Worm (Caenorhabditis elegans) whole organism, L3 larva: Measurements from ENCODE around the gene srg-48.

Experiments
- R02D3.7 ChIP-seq: fragments of 150-350 bp; optimal IDR thresholded peaks from 2 replicates; lab custom pipeline; 2014; ENCODE audit warnings: missing biosample characterization, missing genetic modification characterization
- ZK546.5 ChIP-seq: sonication (generic microtip); optimal IDR thresholded peaks from 2 replicates; lab custom pipeline; 2017; ENCODE audit warnings: missing biosample characterization, missing genetic modification characterization
- aly-2 ChIP-seq: fragments of 150-350 bp; optimal IDR thresholded peaks from 2 replicates; lab custom pipeline; 2014; ENCODE audit warnings: missing biosample characterization, missing genetic modification characterization
- ama-1 ChIP-seq: fragments of 150-350 bp; optimal IDR thresholded peaks from 2 replicates; lab custom pipeline; 2018
- ceh-16 ChIP-seq: sonication (generic microtip); optimal IDR thresholded peaks from 2 replicates; lab custom pipeline; 2017; ENCODE audit warnings: missing biosample characterization, missing genetic modification characterization
- ceh-28 ChIP-seq: fragments of 150-350 bp; optimal IDR thresholded peaks from 2 replicates; lab custom pipeline; 2014; ENCODE audit warnings: missing biosample characterization, missing genetic modification reagents, missing genetic modification characterization
- ceh-82 ChIP-seq: fragments of 150-350 bp; optimal IDR thresholded peaks from 2 replicates; lab custom pipeline; 2014; ENCODE audit warnings: missing biosample characterization, missing genetic modification characterization
- ceh-9 ChIP-seq: sonication (generic microtip); optimal IDR thresholded peaks from 2 replicates; lab custom pipeline; 2018; ENCODE audit warnings: missing biosample characterization, missing genetic modification characterization
- daf-12 ChIP-seq: fragments of 150-350 bp; optimal IDR thresholded peaks from 2 replicates; lab custom pipeline; 2014; ENCODE audit warnings: missing biosample characterization, missing genetic modification reagents, missing genetic modification characterization
- egl-27 ChIP-seq: sonication (generic microtip); optimal IDR thresholded peaks from 4 replicates; lab custom pipeline; 2017; ENCODE audit warnings: missing biosample characterization, missing genetic modification reagents, missing genetic modification characterization
- egl-5 ChIP-seq: fragments of 150-350 bp; optimal IDR thresholded peaks from 2 replicates; lab custom pipeline; 2017; ENCODE audit warnings: missing biosample characterization, missing genetic modification reagents, missing genetic modification characterization, inconsistent platforms
- elt-1 ChIP-seq: fragments of 150-350 bp; optimal IDR thresholded peaks from 2 replicates; lab custom pipeline; 2014; ENCODE audit warnings: missing biosample characterization, missing genetic modification characterization
- elt-2 ChIP-seq: sonication (generic microtip); optimal IDR thresholded peaks from 2 replicates; lab custom pipeline; 2016; ENCODE audit warnings: missing genetic modification reagents, mild to moderate bottlenecking, missing genetic modification characterization, missing compliant biosample characterization
- fkh-10 ChIP-seq: sonication (generic microtip); optimal IDR thresholded peaks from 2 replicates; lab custom pipeline; 2017; ENCODE audit warnings: missing biosample characterization, missing genetic modification reagents, missing genetic modification characterization
- fkh-2 ChIP-seq: fragments of 150-350 bp; optimal IDR thresholded peaks from 2 replicates; lab custom pipeline; 2014; ENCODE audit warnings: missing biosample characterization, missing genetic modification reagents, missing genetic modification characterization
- fos-1 ChIP-seq: fragments of 150-350 bp; optimal IDR thresholded peaks from 2 replicates; lab custom pipeline; 2014; ENCODE audit warnings: missing biosample characterization, missing genetic modification characterization
- hmg-11 ChIP-seq: sonication (generic microtip); optimal IDR thresholded peaks from 2 replicates; lab custom pipeline; 2016; ENCODE audit warnings: missing genetic modification characterization, missing compliant biosample characterization
- jun-1 ChIP-seq: fragments of 150-350 bp; optimal IDR thresholded peaks from 2 replicates; lab custom pipeline; 2014; ENCODE audit warnings: missing biosample characterization, missing genetic modification reagents, missing genetic modification characterization
- lin-15B ChIP-seq: fragments of 150-350 bp; optimal IDR thresholded peaks from 2 replicates; lab custom pipeline; 2014; ENCODE audit warnings: missing biosample characterization, missing genetic modification characterization
- lin-39 ChIP-seq: fragments of 150-350 bp; optimal IDR thresholded peaks from 2 replicates; lab custom pipeline; 2018; ENCODE audit warnings: missing biosample characterization, missing genetic modification reagents, missing genetic modification characterization
- lsy-12 ChIP-seq: sonication (generic microtip); optimal IDR thresholded peaks from 2 replicates; lab custom pipeline; 2016; ENCODE audit warnings: mild to moderate bottlenecking, missing genetic modification characterization, missing compliant biosample characterization
- mdl-1 ChIP-seq: fragments of 150-350 bp; optimal IDR thresholded peaks from 2 replicates; lab custom pipeline; 2014; ENCODE audit warnings: missing biosample characterization, missing genetic modification characterization
- mml-1 ChIP-seq: fragments of 150-350 bp; sonication (generic microtip); optimal IDR thresholded peaks from 3 replicates; lab custom pipeline; 2014; ENCODE audit warnings: missing biosample characterization, missing genetic modification characterization
- nfya-1 ChIP-seq: sonication (generic microtip); optimal IDR thresholded peaks from 2 replicates; lab custom pipeline; 2017; ENCODE audit warnings: missing genetic modification characterization, mild to moderate bottlenecking, missing compliant biosample characterization, antibody characterized with exemption, moderate library complexity; ENCODE audit not compliant: insufficient read depth
- nhr-11 ChIP-seq: fragments of 150-350 bp; optimal IDR thresholded peaks from 2 replicates; lab custom pipeline; 2014; ENCODE audit warnings: missing biosample characterization, missing genetic modification characterization
- nhr-23 ChIP-seq: fragments of 150-350 bp; optimal IDR thresholded peaks from 2 replicates; lab custom pipeline; 2014; ENCODE audit warnings: missing biosample characterization, missing genetic modification reagents, missing genetic modification characterization
- nhr-25 ChIP-seq: sonication (generic microtip); optimal IDR thresholded peaks from 2 replicates; lab custom pipeline; 2017; ENCODE audit warnings: missing biosample characterization, missing genetic modification characterization
- nhr-28 ChIP-seq: fragments of 150-350 bp; optimal IDR thresholded peaks from 2 replicates; lab custom pipeline; 2014; ENCODE audit warnings: missing biosample characterization, missing genetic modification characterization
- nhr-43 ChIP-seq: sonication (generic microtip); optimal IDR thresholded peaks from 2 replicates; lab custom pipeline; 2016; ENCODE audit warnings: mild to moderate bottlenecking, missing genetic modification characterization, missing compliant biosample characterization; ENCODE audit not compliant: poor library complexity, severe bottlenecking
- nhr-76 ChIP-seq: fragments of 150-350 bp; sonication (generic microtip); optimal IDR thresholded peaks from 5 replicates; lab custom pipeline; 2014; ENCODE audit warnings: missing biosample characterization, missing genetic modification characterization
- nhr-77 ChIP-seq: fragments of 150-350 bp; optimal IDR thresholded peaks from 2 replicates; lab custom pipeline; 2014; ENCODE audit warnings: missing biosample characterization, missing genetic modification characterization
- pha-4 ChIP-seq: fragments of 150-350 bp; optimal IDR thresholded peaks from 2 replicates; lab custom pipeline; 2014; ENCODE audit warnings: missing biosample characterization, missing genetic modification reagents, missing genetic modification characterization
- pqm-1 ChIP-seq: fragments of 150-350 bp; optimal IDR thresholded peaks from 2 replicates; lab custom pipeline; 2017; ENCODE audit warnings: missing biosample characterization, missing genetic modification characterization, inconsistent platforms
- sea-2 ChIP-seq: fragments of 150-350 bp; sonication (generic microtip); optimal IDR thresholded peaks from 4 replicates; lab custom pipeline; 2014; ENCODE audit warnings: missing biosample characterization, missing genetic modification reagents, missing genetic modification characterization
- snpc-4 ChIP-seq: fragments of 150-350 bp; optimal IDR thresholded peaks from 2 replicates; lab custom pipeline; 2014; ENCODE audit warnings: missing biosample characterization, missing genetic modification characterization
- tbx-2 ChIP-seq: sonication (generic microtip); optimal IDR thresholded peaks from 2 replicates; lab custom pipeline; 2016; ENCODE audit warnings: mild to moderate bottlenecking, missing genetic modification characterization, missing compliant biosample characterization
- unc-62 ChIP-seq: fragments of 150-350 bp; sonication (generic microtip); optimal IDR thresholded peaks from 4 replicates; lab custom pipeline; 2014; ENCODE audit warnings: missing biosample characterization, missing genetic modification reagents, missing genetic modification characterization
- zag-1 ChIP-seq: fragments of 150-350 bp; optimal IDR thresholded peaks from 2 replicates; lab custom pipeline; 2014; ENCODE audit warnings: missing biosample characterization, missing genetic modification characterization
- ztf-4 ChIP-seq: fragments of 150-350 bp; optimal IDR thresholded peaks from 2 replicates; lab custom pipeline; 2014; ENCODE audit warnings: missing biosample characterization, missing genetic modification characterization

srg-48 gene

ce11 chrIV:7099377-7099776 lies 27.2 kb downstream of the srg-48 start (continued):
- no peak for TF ChIP-seq tbx-2
- TF ChIP-seq ZK546.5 (tag; lab: Kevin White, UChicago), result no peak
- TF ChIP-seq, all 47 proteins: peak for 4

- peak; percentile 41 for TF ChIP-seq snpc-4 (tag; lab: Kevin White, UChicago)
- peak; percentile 34 for TF ChIP-seq elt-2 (tag; lab: Kevin White, UChicago)
- peak; percentile 36 for TF ChIP-seq nhr-43 (tag; lab: Kevin White, UChicago)
- TF ChIP-seq hmg-11 (tag; lab: Kevin White, UChicago), result no peak
- TF ChIP-seq ceh-16 (tag; lab: Kevin White, UChicago), result no peak
- TF ChIP-seq mdl-1 (tag; lab: Kevin White, UChicago), result no peak
- TF ChIP-seq R02D3.7 (tag; lab: Kevin White, UChicago), result peak; percentile 30
- peak; percentile 29 for TF ChIP-seq jun-1 (tag; lab: Kevin White, UChicago)
- no peak for TF ChIP-seq fos-1 (tag; lab: Kevin White, UChicago)
- peak; percentile 42 for TF ChIP-seq nhr-11 (tag; lab: Kevin White, UChicago)
- no peak for TF ChIP-seq fkh-10
- TF ChIP-seq lin-15B (tag; lab: Kevin White, UChicago), result peak; percentile 79
- peak; percentile 39 for TF ChIP-seq lsy-12 (tag; lab: Kevin White, UChicago)
- peak; percentile 55 for TF ChIP-seq nhr-23 (tag; lab: Kevin White, UChicago)
- no peak for TF ChIP-seq ceh-82
- TF ChIP-seq nhr-77, result peak; percentile 42
- TF ChIP-seq pha-4, result peak; percentile 92
- no peak for TF ChIP-seq fkh-2
- peak; percentile 35 for TF ChIP-seq nhr-25 (tag; lab: Kevin White, UChicago)
- peak; percentile 64 for TF ChIP-seq nfya-1
- no peak for TF ChIP-seq nhr-28 (tag; lab: Kevin White, UChicago)
- TF ChIP-seq tbx-2, result peak; percentile 56
- TF ChIP-seq daf-12 (tag; lab: Kevin White, UChicago), result no peak
- no peak for TF ChIP-seq egl-27
- TF ChIP-seq ceh-28 (tag; lab: Kevin White, UChicago), result peak; percentile 25
- no peak for TF ChIP-seq unc-62 (GFP tag; lab: Kevin White, UChicago)
- no peak for TF ChIP-seq mml-1 (tag; lab: Kevin White, UChicago)
Observed at ce11 chrIV:7103211-7103679, 31.0 kb downstream of the srg-48 start, which contains the start of the genes rde-8 and ZC477.3. Gene rde-8, minus strand, starts transcription at chrIV:7103261. Gene ZC477.3, plus strand, starts transcription at chrIV:7103492.

DNA sequence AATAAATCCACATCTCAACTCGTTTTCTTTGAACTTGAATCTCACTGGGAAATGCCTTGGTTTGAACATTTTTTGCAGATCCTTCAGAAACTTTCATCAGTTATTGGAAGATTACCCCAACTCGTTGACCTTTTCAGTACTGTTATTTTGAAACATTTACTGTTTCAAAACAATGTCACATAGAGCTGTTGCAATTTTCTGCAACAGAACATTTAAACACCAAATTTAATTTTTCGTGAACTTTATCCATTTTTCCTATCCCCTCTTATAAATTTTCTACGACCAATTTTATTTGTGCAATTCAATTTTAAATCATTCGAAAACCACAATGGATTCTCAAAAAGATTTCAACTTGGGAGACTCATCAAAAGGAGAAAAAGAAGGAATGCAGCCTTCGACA lies 35.7 kb downstream of the srg-48 start, which contains the start of gene ZC477.2:
TSS of gene ZC477.2 (plus strand) at position 301 of the 400 bp plus-strand sequence.
- no peak for TF ChIP-seq ceh-9 (tag; lab: Kevin White, UChicago)
- TF ChIP-seq fos-1 (tag; lab: Kevin White, UChicago), result no peak
- TF ChIP-seq R02D3.7 (tag; lab: Kevin White, UChicago), result no peak
- no peak for TF ChIP-seq ceh-28 (tag; lab: Kevin White, UChicago)
- no peak for TF ChIP-seq ceh-82
- TF ChIP-seq mml-1 (tag; lab: Kevin White, UChicago), result no peak
- TF ChIP-seq, all 47 proteins: peak for 0

ce11 chrIV:7111354-7111753 lies 39.1 kb downstream of the srg-48 start, which contains the start of the genes ZC477.7 and ssq-3:
Gene ZC477.7, minus strand, starts transcription at chrIV:7111454.
Gene ssq-3, plus strand, starts transcription at chrIV:7111604.
- TF ChIP-seq ztf-4 (tag; lab: Kevin White, UChicago) (no peak), R02D3.7 (tag; lab: Kevin White, UChicago) (no peak), elt-1 (tag; lab: Kevin White, UChicago) (no peak), snpc-4 (tag; lab: Kevin White, UChicago) (no peak), egl-5 (tag; lab: Kevin White, UChicago) (no peak), fkh-2 (no peak), zag-1 (tag; lab: Kevin White, UChicago) (no peak), pqm-1 (no peak), unc-62 (GFP tag; lab: Kevin White, UChicago) (no peak), ama-1 (no peak), lin-39 (no peak), nhr-76 (tag; lab: Kevin White, UChicago) (no peak), mml-1 (tag; lab: Kevin White, UChicago) (no peak), fkh-10 (no peak), sea-2 (GFP tag; lab: Kevin White, UChicago) (no peak), aly-2 (tag; lab: Kevin White, UChicago) (no peak), daf-12 (tag; lab: Kevin White, UChicago) (no peak)
